Worm (Caenorhabditis elegans) whole organism, late embryonic: Measurements from ENCODE around the gene srx-119.

Experiments used
- ceh-9 ChIP-seq: sonication (generic microtip); optimal IDR thresholded peaks from 2 replicates; lab custom pipeline; 2016; ENCODE audit warnings: mild to moderate bottlenecking, missing genetic modification characterization, inconsistent platforms, missing compliant biosample characterization
- gmeb-2 ChIP-seq: sonication (generic microtip); optimal IDR thresholded peaks from 2 replicates; lab custom pipeline; 2016; ENCODE audit warnings: missing genetic modification characterization, inconsistent platforms, missing compliant biosample characterization
- hlh-30 ChIP-seq: sonication (generic microtip); optimal IDR thresholded peaks from 2 replicates; lab custom pipeline; 2017; ENCODE audit warnings: antibody characterized with exemption, missing genetic modification characterization, missing compliant biosample characterization; ENCODE audit not compliant: insufficient read depth
- mec-3 ChIP-seq: sonication (generic microtip); optimal IDR thresholded peaks from 2 replicates; lab custom pipeline; 2016; ENCODE audit warnings: borderline replicate concordance, missing genetic modification characterization, missing compliant biosample characterization
- pag-3 ChIP-seq: sonication (generic microtip); optimal IDR thresholded peaks from 2 replicates; lab custom pipeline; 2016; ENCODE audit warnings: missing compliant biosample characterization, missing genetic modification characterization, borderline replicate concordance
- pros-1 ChIP-seq: fragments of 150-350 bp; optimal IDR thresholded peaks from 2 replicates; lab custom pipeline; 2014; ENCODE audit warnings: missing biosample characterization, missing genetic modification reagents, missing genetic modification characterization
- sox-4 ChIP-seq: sonication (generic microtip); optimal IDR thresholded peaks from 2 replicates; lab custom pipeline; 2017; ENCODE audit warnings: mild to moderate bottlenecking, missing genetic modification characterization, inconsistent platforms, missing compliant biosample characterization

DNA sequence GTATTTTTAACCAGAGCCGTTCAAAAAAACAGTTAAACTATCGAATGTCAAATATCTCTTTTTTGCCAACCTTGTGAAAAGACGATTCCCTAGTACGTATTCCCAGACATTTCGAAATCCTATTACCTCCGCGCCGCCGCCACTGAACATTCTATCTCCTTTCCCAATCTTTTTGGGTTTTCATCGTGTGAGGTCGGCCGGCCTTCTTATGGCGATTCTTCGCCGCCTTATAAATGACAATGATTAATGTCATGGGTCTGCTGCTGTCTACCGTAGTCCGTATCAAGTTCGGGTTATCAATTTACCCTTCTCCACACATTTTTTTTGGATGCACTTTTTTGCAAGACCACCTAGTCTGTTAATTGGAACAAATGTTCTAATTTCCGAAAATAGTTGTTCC lies 21.6 kb downstream of the srx-119 start:
- no peak for TF ChIP-seq sox-4 (tag; lab: Kevin White, UChicago)
- no peak for TF ChIP-seq pros-1
- no peak for TF ChIP-seq hlh-30
- TF ChIP-seq gmeb-2, result no peak
- no peak for TF ChIP-seq mec-3 (tag; lab: Kevin White, UChicago)
- no peak for TF ChIP-seq ceh-9 (tag; lab: Kevin White, UChicago)
- TF ChIP-seq pag-3 (tag; lab: Kevin White, UChicago), result no peak
